Fruit fly (Drosophila melanogaster) whole organism, embryonic: Measurements from ENCODE around the gene ImpE3.

Source experiments
- Asciz ChIP-seq: fragments of 200-800 bp; sonication (Bioruptor generic); optimal IDR thresholded peaks from 2 replicates; lab custom pipeline; 2017; ENCODE audit warnings: missing biosample characterization, mild to moderate bottlenecking, missing genetic modification characterization, missing genetic modification reagents
- BEAF-32 ChIP-seq: fragments of 200-800 bp; sonication (Bioruptor generic); optimal IDR thresholded peaks from 3 replicates; lab custom pipeline; 2017; ENCODE audit warnings: missing biosample characterization, missing genetic modification characterization, mild to moderate bottlenecking, moderate library complexity, missing genetic modification reagents
- Blimp-1 ChIP-seq: fragments of 200-800 bp; sonication (Bioruptor generic); optimal IDR thresholded peaks from 3 replicates; lab custom pipeline; 2018; ENCODE audit warnings: missing biosample characterization, missing genetic modification characterization, mild to moderate bottlenecking, moderate library complexity, missing genetic modification reagents
- CG10267 ChIP-seq: fragments of 200-800 bp; sonication (Bioruptor generic); optimal IDR thresholded peaks from 2 replicates; lab custom pipeline; 2018; ENCODE audit warnings: missing biosample characterization, mild to moderate bottlenecking, missing genetic modification characterization, moderate library complexity
- CG10274 ChIP-seq: fragments of 200-800 bp; sonication (Bioruptor generic); optimal IDR thresholded peaks from 3 replicates; lab custom pipeline; 2017; ENCODE audit warnings: missing biosample characterization, mild to moderate bottlenecking, missing genetic modification characterization
- CG11696 ChIP-seq: fragments of 200-800 bp; sonication (Bioruptor generic); IDR thresholded peaks from 2 replicates; pipeline ENCODE4 v1.3.6; 2022; ENCODE audit warnings: missing biosample characterization, missing genetic modification characterization
- CG12219 ChIP-seq: fragments of 200-800 bp; sonication (Bioruptor generic); optimal IDR thresholded peaks from 3 replicates; lab custom pipeline; 2018; ENCODE audit warnings: missing biosample characterization, mild to moderate bottlenecking, missing genetic modification characterization
- CG12659 ChIP-seq: fragments of 200-800 bp; sonication (Bioruptor generic); optimal IDR thresholded peaks from 3 replicates; lab custom pipeline; 2017; ENCODE audit warnings: mild to moderate bottlenecking, missing biosample characterization, missing genetic modification reagents, missing genetic modification characterization
- CG15269 ChIP-seq: fragments of 200-800 bp; sonication (Bioruptor generic); optimal IDR thresholded peaks from 2 replicates; lab custom pipeline; 2018; ENCODE audit warnings: missing biosample characterization, mild to moderate bottlenecking, missing genetic modification characterization, moderate library complexity
- CG15479 ChIP-seq: fragments of 200-800 bp; sonication (Bioruptor generic); optimal IDR thresholded peaks from 3 replicates; lab custom pipeline; 2019; ENCODE audit warnings: missing biosample characterization, mild to moderate bottlenecking, missing genetic modification characterization, moderate library complexity
- CG17361 ChIP-seq: fragments of 200-800 bp; sonication (Bioruptor generic); IDR thresholded peaks from 3 replicates; pipeline ENCODE4 v1.3.6; 2022; ENCODE audit warnings: missing biosample characterization, missing genetic modification characterization
- CG18011 ChIP-seq: fragments of 200-800 bp; sonication (Bioruptor generic); optimal IDR thresholded peaks from 2 replicates; lab custom pipeline; 2017; ENCODE audit warnings: missing biosample characterization, missing genetic modification characterization, mild to moderate bottlenecking, moderate library complexity, missing genotype
- CG2120 ChIP-seq: fragments of 200-800 bp; sonication (Bioruptor generic); optimal IDR thresholded peaks from 3 replicates; lab custom pipeline; 2016; ENCODE audit warnings: missing biosample characterization, missing genetic modification characterization
- CG31365 ChIP-seq: fragments of 200-800 bp; sonication (Bioruptor generic); optimal IDR thresholded peaks from 2 replicates; lab custom pipeline; 2018; ENCODE audit warnings: missing biosample characterization, mild to moderate bottlenecking, missing genetic modification characterization
- CG31388 ChIP-seq: fragments of 200-800 bp; sonication (Bioruptor generic); optimal IDR thresholded peaks from 2 replicates; lab custom pipeline; 2016; ENCODE audit warnings: missing biosample characterization, missing genetic modification characterization
- CG33557 ChIP-seq: fragments of 200-800 bp; sonication (Bioruptor generic); optimal IDR thresholded peaks from 2 replicates; lab custom pipeline; 2019; ENCODE audit warnings: missing biosample characterization, mild to moderate bottlenecking, missing genetic modification characterization, moderate library complexity
- CG5245 ChIP-seq: fragments of 200-800 bp; sonication (Bioruptor generic); optimal IDR thresholded peaks from 3 replicates; lab custom pipeline; 2016; ENCODE audit warnings: missing biosample characterization, missing genetic modification characterization
- Dad ChIP-seq: fragments of 200-800 bp; sonication (Bioruptor generic); optimal IDR thresholded peaks from 3 replicates; lab custom pipeline; 2016; ENCODE audit warnings: missing biosample characterization, missing genetic modification characterization
- Doc3 ChIP-seq: fragments of 200-800 bp; sonication (Bioruptor generic); IDR thresholded peaks from 3 replicates; pipeline ENCODE4 v1.3.6; 2022; ENCODE audit warnings: missing biosample characterization, missing genetic modification characterization; ENCODE audit not compliant: partially characterized antibody
- Eip74EF ChIP-seq, 2 experiments: fragments of 200-800 bp in 1 of 2; fragments of >200 bp in 1 of 2; sonication (Bioruptor generic) in 1 of 2; optimal IDR thresholded peaks; 2 replicates each; lab custom pipeline; 2017 to 2019; ENCODE audit warnings: missing biosample characterization in 2 of 2, missing genetic modification characterization in 2 of 2, mild to moderate bottlenecking in 1 of 2, moderate library complexity in 1 of 2
- Ets65A ChIP-seq: fragments of 200-800 bp; sonication (Bioruptor generic); peaks from one replicate; lab custom pipeline; 2016; ENCODE audit warnings: missing biosample characterization, missing genetic modification characterization
- HHEX ChIP-seq: fragments of 200-800 bp; sonication (Bioruptor generic); optimal IDR thresholded peaks from 3 replicates; lab custom pipeline; 2017; ENCODE audit warnings: missing biosample characterization, mild to moderate bottlenecking, missing genetic modification characterization, missing genetic modification reagents
- Hr51 ChIP-seq, 2 experiments: fragments of 200-800 bp; sonication (Bioruptor generic); optimal IDR thresholded peaks; 2 replicates in 1 of 2; 3 replicates in 1 of 2; lab custom pipeline; 2016 to 2018; ENCODE audit warnings: missing biosample characterization in 2 of 2, missing genetic modification characterization in 2 of 2, mild to moderate bottlenecking in 1 of 2, moderate library complexity in 1 of 2
- Neu2 ChIP-seq: fragments of 200-800 bp; sonication (Bioruptor generic); optimal IDR thresholded peaks from 3 replicates; lab custom pipeline; 2016; ENCODE audit warnings: missing biosample characterization, missing genetic modification characterization, borderline replicate concordance
- Scr ChIP-seq: fragments of 200-800 bp; sonication (Bioruptor generic); IDR thresholded peaks from 2 replicates; pipeline ENCODE4 v1.3.6; 2022; ENCODE audit warnings: missing biosample characterization, missing genetic modification characterization; ENCODE audit not compliant: partially characterized antibody
- Sox102F ChIP-seq: fragments of 200-800 bp; sonication (Bioruptor generic); optimal IDR thresholded peaks from 2 replicates; lab custom pipeline; 2018; ENCODE audit warnings: missing biosample characterization, mild to moderate bottlenecking, missing genetic modification characterization, moderate library complexity
- Spps ChIP-seq: fragments of 200-800 bp; sonication (Bioruptor generic); optimal IDR thresholded peaks from 2 replicates; lab custom pipeline; 2018; ENCODE audit warnings: missing biosample characterization, mild to moderate bottlenecking, missing genetic modification characterization
- Sry-β ChIP-seq: fragments of 200-800 bp; sonication (Bioruptor generic); optimal IDR thresholded peaks from 2 replicates; lab custom pipeline; 2018; ENCODE audit warnings: missing biosample characterization, mild to moderate bottlenecking, missing genetic modification characterization, moderate library complexity
- disco-r ChIP-seq: fragments of 200-800 bp; sonication (Bioruptor generic); optimal IDR thresholded peaks from 2 replicates; lab custom pipeline; 2016; ENCODE audit warnings: missing biosample characterization, missing genetic modification characterization
- emc ChIP-seq: fragments of 200-800 bp; sonication (Bioruptor generic); optimal IDR thresholded peaks from 2 replicates; lab custom pipeline; 2016; ENCODE audit warnings: missing biosample characterization, missing genetic modification characterization
- en ChIP-seq: fragments of 200-800 bp; sonication (Bioruptor generic); optimal IDR thresholded peaks from 2 replicates; lab custom pipeline; 2016; ENCODE audit warnings: missing biosample characterization, missing genetic modification characterization
- fru ChIP-seq: fragments of >200 bp; optimal IDR thresholded peaks from 2 replicates; lab custom pipeline; 2017
- hb ChIP-seq: fragments of 200-800 bp; sonication (Bioruptor generic); IDR thresholded peaks from 3 replicates; pipeline ENCODE4 v1.3.6; 2022; ENCODE audit warnings: missing biosample characterization, missing genetic modification characterization; ENCODE audit not compliant: partially characterized antibody
- inv ChIP-seq: fragments of 200-800 bp; sonication (Bioruptor generic); IDR thresholded peaks from 2 replicates; pipeline ENCODE4 v1.3.6; 2022; ENCODE audit warnings: missing biosample characterization, missing genetic modification characterization; ENCODE audit not compliant: partially characterized antibody
- jigr1 ChIP-seq: fragments of 200-800 bp; sonication (Bioruptor generic); IDR thresholded peaks from 3 replicates; pipeline ENCODE4 v1.3.6; 2022; ENCODE audit warnings: missing biosample characterization, missing genetic modification characterization
- mld ChIP-seq: fragments of 200-800 bp; sonication (Bioruptor generic); IDR thresholded peaks from 3 replicates; pipeline ENCODE4 v1.3.6; 2022; ENCODE audit warnings: missing biosample characterization, missing genetic modification characterization; ENCODE audit not compliant: partially characterized antibody
- nom ChIP-seq: fragments of 200-800 bp; sonication (Bioruptor generic); optimal IDR thresholded peaks from 2 replicates; lab custom pipeline; 2017; ENCODE audit warnings: missing biosample characterization, missing genetic modification characterization, mild to moderate bottlenecking, moderate library complexity, missing genetic modification reagents
- pros ChIP-seq: fragments of 200-800 bp; sonication (Bioruptor generic); optimal IDR thresholded peaks from 3 replicates; lab custom pipeline; 2019; ENCODE audit warnings: missing biosample characterization, mild to moderate bottlenecking, missing genetic modification characterization, moderate library complexity
- sim ChIP-seq: fragments of 200-800 bp; sonication (Bioruptor generic); IDR thresholded peaks from 2 replicates; pipeline ENCODE4 v1.3.6; 2022; ENCODE audit warnings: missing biosample characterization, missing genetic modification characterization
- slp2 ChIP-seq: fragments of 200-800 bp; sonication (Bioruptor generic); optimal IDR thresholded peaks from 2 replicates; lab custom pipeline; 2016; ENCODE audit warnings: missing biosample characterization, missing genetic modification characterization
- sob ChIP-seq: fragments of 200-800 bp; sonication (Bioruptor generic); IDR thresholded peaks from 2 replicates; pipeline ENCODE4 v1.3.6; 2022; ENCODE audit warnings: missing biosample characterization, missing genetic modification characterization
- tap ChIP-seq: fragments of 200-800 bp; optimal IDR thresholded peaks from 3 replicates; lab custom pipeline; 2019; ENCODE audit warnings: missing biosample characterization, mild to moderate bottlenecking, missing genetic modification characterization, moderate library complexity
- tin ChIP-seq: fragments of 200-800 bp; sonication (Bioruptor generic); optimal IDR thresholded peaks from 3 replicates; lab custom pipeline; 2016; ENCODE audit warnings: missing biosample characterization, missing genetic modification characterization
- tll ChIP-seq, 2 experiments: fragments of 200-800 bp in 1 of 2; fragments of >200 bp in 1 of 2; sonication (Bioruptor generic) in 1 of 2; optimal IDR thresholded peaks; 2 replicates each; lab custom pipeline; 2017 to 2019; ENCODE audit warnings: missing biosample characterization in 2 of 2, missing genetic modification characterization in 2 of 2, mild to moderate bottlenecking in 1 of 2, moderate library complexity in 1 of 2
- ttk ChIP-seq: fragments of 200-800 bp; sonication (Bioruptor generic); IDR thresholded peaks from 2 replicates; pipeline ENCODE4 v2.1.2; 2022; ENCODE audit warnings: missing biosample characterization, missing genetic modification characterization
- usp ChIP-seq: fragments of >200 bp; optimal IDR thresholded peaks from 2 replicates; lab custom pipeline; 2017; ENCODE audit warnings: missing biosample characterization, missing genetic modification characterization
- zf30C ChIP-seq: fragments of 200-800 bp; sonication (Bioruptor generic); optimal IDR thresholded peaks from 3 replicates; lab custom pipeline; 2018; ENCODE audit warnings: missing biosample characterization, mild to moderate bottlenecking, missing genetic modification characterization

Gene ImpE3

DNA sequence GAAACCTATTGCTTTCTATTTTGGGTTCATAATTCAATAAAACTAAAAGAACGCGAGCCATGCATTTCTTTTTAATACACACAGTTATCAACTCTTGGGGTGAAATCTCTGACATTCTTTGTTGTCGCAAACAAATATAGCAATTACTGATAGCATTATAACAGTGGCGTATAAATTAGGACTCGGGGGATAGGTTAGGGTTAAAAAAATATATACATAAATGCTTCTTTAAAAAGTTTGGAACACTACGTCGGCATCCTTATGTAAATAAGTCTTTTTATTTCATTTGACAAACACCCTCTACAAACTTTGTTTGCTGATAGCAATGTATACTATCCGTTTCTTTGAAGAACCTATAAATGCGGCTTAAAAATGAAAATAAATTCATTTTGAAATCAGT, 11.5 kb upstream of the ImpE3 start, which contains the start of gene CG43060:
TSS of gene CG43060 (plus strand) at position 382 of the 400 bp plus-strand sequence.
- TF ChIP-seq inv (no peak), hb (GFP tag; lab: Robert Waterston, UW) (no peak), Sry-β (GFP tag; lab: Kevin White, UChicago) (no peak), CG31388 (GFP tag; lab: Kevin White, UChicago) (no peak), jigr1 (GFP tag; lab: Robert Waterston, UW) (no peak), emc (no peak), Dad (GFP tag; lab: Kevin White, UChicago) (no peak), Scr (GFP tag; lab: Robert Waterston, UW) (no peak), CG15269 (tag; lab: Kevin White, UChicago) (no peak), nom (GFP tag; lab: Kevin White, UChicago) (no peak), CG10274 (no peak), Sox102F (GFP tag; lab: Kevin White, UChicago) (no peak), CG12219 (GFP tag; lab: Kevin White, UChicago) (no peak), CG10267 (tag; lab: Kevin White, UChicago) (no peak), CG11696 (GFP tag; lab: Robert Waterston, UW) (no peak), Doc3 (GFP tag; lab: Robert Waterston, UW) (no peak), mld (GFP tag; lab: Robert Waterston, UW) (no peak), BEAF-32 (GFP tag; lab: Kevin White, UChicago) (no peak), tll (GFP tag; optimal IDR thresholded peaks at IDR 0.05; lab: Kevin White, UChicago) (no peak), Spps (tag; lab: Kevin White, UChicago) (no peak)

- TF ChIP-seq CG2120 (GFP tag; lab: Kevin White, UChicago): no peak
- no peak for TF ChIP-seq tin (GFP tag; lab: Kevin White, UChicago)
- TF ChIP-seq fru (lab: Kevin White, UChicago): no peak
- no peak for TF ChIP-seq Eip74EF (GFP tag; optimal IDR thresholded peaks at IDR 0.05; lab: Kevin White, UChicago)
- TF ChIP-seq en (GFP tag; lab: Kevin White, UChicago): no peak
- no peak for TF ChIP-seq emc
These were observed 9.6 kb upstream of the ImpE3 start for dm6 chr3R:8038927-8039326.

DNA sequence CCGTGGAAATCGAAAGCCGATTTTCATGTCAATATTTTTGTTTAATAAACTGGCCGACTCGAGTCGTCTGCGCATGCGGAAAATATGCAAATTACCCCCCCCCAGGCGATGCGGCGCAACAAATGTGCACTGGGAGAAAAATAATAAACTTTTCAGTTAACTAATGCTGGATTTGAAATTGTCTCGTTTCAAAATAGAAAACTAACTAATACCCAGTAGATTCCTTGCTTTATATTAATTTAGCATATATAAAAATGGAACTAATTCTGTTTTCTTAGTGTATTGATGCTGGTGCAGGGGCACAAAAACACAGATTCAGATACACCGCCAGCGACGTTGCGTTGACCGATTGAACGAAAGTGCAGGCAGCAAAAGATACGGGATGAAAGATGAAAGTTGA, 8.6 kb upstream of the ImpE3 start:
- no peak for TF ChIP-seq Ets65A (GFP tag; lab: Kevin White, UChicago)
- 0 out of 2 replicates have a peak, but pooled peaks have one; percentile 48 for TF ChIP-seq sim
- TF ChIP-seq tap (tag; lab: Kevin White, UChicago): peak; percentile 5
- 0 out of 2 replicates have a peak, but pooled peaks have one; percentile 30 for TF ChIP-seq ttk (GFP tag; lab: Robert Waterston, UW)
- TF ChIP-seq disco-r (GFP tag; lab: Kevin White, UChicago): no peak
- peak; percentile 15 for TF ChIP-seq tin (GFP tag; lab: Kevin White, UChicago)
- no peak for TF ChIP-seq sob (GFP tag; lab: Robert Waterston, UW)
- TF ChIP-seq usp (GFP tag; lab: Kevin White, UChicago): no peak
- no peak for TF ChIP-seq CG18011 (GFP tag; lab: Kevin White, UChicago)
- TF ChIP-seq CG33557 (GFP tag; lab: Kevin White, UChicago): no peak
- no peak for TF ChIP-seq Hr51 (GFP tag; optimal IDR thresholded peaks at IDR 0.05; lab: Kevin White, UChicago)
- no peak for TF ChIP-seq CG31365 (tag; lab: Kevin White, UChicago)
- TF ChIP-seq CG12659 (GFP tag; lab: Kevin White, UChicago): no peak
- TF ChIP-seq CG15479: no peak
- TF ChIP-seq HHEX: no peak
- TF ChIP-seq CG5245 (GFP tag; lab: Kevin White, UChicago): peak; percentile 8
- peak; percentile 36 for TF ChIP-seq Asciz (GFP tag; lab: Kevin White, UChicago)
- TF ChIP-seq CG17361 (GFP tag; lab: Robert Waterston, UW): peak; percentile 23; the same call in 1 of the 3 replicates
- TF ChIP-seq Neu2 (GFP tag; lab: Kevin White, UChicago): no peak
- TF ChIP-seq Blimp-1 (GFP tag; lab: Kevin White, UChicago): peak; percentile 77
- no peak for TF ChIP-seq pros (GFP tag; lab: Kevin White, UChicago)
- TF ChIP-seq zf30C: no peak
- TF ChIP-seq slp2 (GFP tag; lab: Kevin White, UChicago): no peak
- no peak for TF ChIP-seq nom (GFP tag; lab: Kevin White, UChicago)
